Fruit fly (Drosophila melanogaster): ENCODE results near the gene fz2.
A peak's percentile ranks its signal among the peaks of the same experiment; 100 is the strongest.

The fz2 gene

DNA sequence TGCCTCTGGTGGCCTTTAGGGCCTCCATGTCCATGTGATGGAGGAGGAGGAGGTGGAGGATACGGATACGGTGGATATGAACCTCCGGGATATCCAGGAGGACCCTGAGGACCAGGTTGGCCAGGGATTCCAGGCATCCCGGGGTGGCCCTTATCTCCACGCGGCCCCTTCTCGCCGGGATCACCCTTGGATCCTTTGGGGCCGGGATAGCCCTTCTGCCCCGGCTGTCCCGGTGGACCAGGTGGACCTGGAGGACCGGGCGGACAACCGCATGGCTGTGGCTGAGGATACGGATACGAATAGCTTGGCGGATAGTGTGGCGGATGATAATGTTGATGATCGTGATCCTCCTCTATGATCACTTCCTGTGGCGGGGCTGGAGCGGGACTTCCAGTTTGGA lies 45.1 kb upstream of the fz2 start:
- no peak for TF ChIP-seq ftz-f1 (GFP tag; optimal IDR thresholded peaks at IDR 0.05)
- no peak for TF ChIP-seq oc (tag; optimal IDR thresholded peaks at IDR 0.05)
- TF ChIP-seq lola (GFP tag; optimal IDR thresholded peaks at IDR 0.05) = no peak
- 0 out of 2 replicates have a peak, but pooled peaks have one; percentile 23 for TF ChIP-seq CG32532 (GFP tag; IDR thresholded peaks at IDR 0.05)
- no peak for TF ChIP-seq CG12744 (GFP tag; optimal IDR thresholded peaks at IDR 0.05)
- no peak for TF ChIP-seq MTF-1 (GFP tag; optimal IDR thresholded peaks at IDR 0.05; ENCODE audit: borderline replicate concordance)
- no peak for TF ChIP-seq CG11504 (tag; optimal IDR thresholded peaks at IDR 0.05)
- peak; percentile 57 for TF ChIP-seq Hr39 (optimal IDR thresholded peaks at IDR 0.05)
- no peak for TF ChIP-seq Scr (GFP tag; IDR thresholded peaks at IDR 0.05; ENCODE audit: partially characterized antibody)
- TF ChIP-seq D19B (GFP tag; optimal IDR thresholded peaks at IDR 0.05) = no peak
- no peak for TF ChIP-seq CG7987 (GFP tag; optimal IDR thresholded peaks at IDR 0.05)
- TF ChIP-seq CG8944 (GFP tag; optimal IDR thresholded peaks at IDR 0.05) = no peak
- no peak for TF ChIP-seq Oli (tag; optimal IDR thresholded peaks at IDR 0.05)
- no peak for TF ChIP-seq pho (GFP tag; optimal IDR thresholded peaks at IDR 0.05)
- no peak for TF ChIP-seq Sox102F (GFP tag; optimal IDR thresholded peaks at IDR 0.05)
- TF ChIP-seq CG3726 (GFP tag; IDR thresholded peaks at IDR 0.05) = peak; percentile 49; the same call in 1 of the 3 replicates
- no peak for TF ChIP-seq HmgZ (tag; optimal IDR thresholded peaks at IDR 0.05)
- no peak for TF ChIP-seq CG17361 (GFP tag; IDR thresholded peaks at IDR 0.05)
- TF ChIP-seq croc (GFP tag; conservative IDR thresholded peaks at IDR 0.05) = no peak
- TF ChIP-seq rib (GFP tag; IDR thresholded peaks at IDR 0.05) = no peak
- TF ChIP-seq CG13123 (GFP tag; optimal IDR thresholded peaks at IDR 0.05) = no peak
- no peak for TF ChIP-seq unpg (GFP tag; optimal IDR thresholded peaks at IDR 0.05)

dm6 chr3L:19275491-19275890 lies 40.3 kb upstream of the fz2 start, which contains the start of gene CG14086:
TSS of gene CG14086 (plus strand) at chr3L:19275791.
- TF ChIP-seq CG17802 (tag; optimal IDR thresholded peaks at IDR 0.05) = no peak
- TF ChIP-seq scrt (GFP tag; optimal IDR thresholded peaks at IDR 0.05) = no peak
- TF ChIP-seq CG15269 (tag; optimal IDR thresholded peaks at IDR 0.05) = no peak
- no peak for TF ChIP-seq CG14710 (tag; optimal IDR thresholded peaks at IDR 0.05)
- no peak for TF ChIP-seq MBD-R2 (GFP tag; IDR thresholded peaks at IDR 0.05)
- TF ChIP-seq CG12104 (GFP tag; optimal IDR thresholded peaks at IDR 0.05) = no peak
- TF ChIP-seq CG10321 (GFP tag; IDR thresholded peaks at IDR 0.05) = no peak
- no peak for TF ChIP-seq Dfd (GFP tag; optimal IDR thresholded peaks at IDR 0.05)
- TF ChIP-seq Neu2 (GFP tag; optimal IDR thresholded peaks at IDR 0.05; ENCODE audit: borderline replicate concordance) = no peak
- TF ChIP-seq Hr78 (GFP tag; optimal IDR thresholded peaks at IDR 0.05) = no peak
- TF ChIP-seq Awh (GFP tag; IDR thresholded peaks at IDR 0.05) = no peak
- TF ChIP-seq Sin3A (optimal IDR thresholded peaks at IDR 0.05) = no peak
- TF ChIP-seq CG3847 (GFP tag; IDR thresholded peaks at IDR 0.05) = no peak
- no peak for TF ChIP-seq CHES-1-like (GFP tag; optimal IDR thresholded peaks at IDR 0.05)
- TF ChIP-seq jing (GFP tag; optimal IDR thresholded peaks at IDR 0.05) = no peak

- TF ChIP-seq Aef1 (GFP tag; IDR thresholded peaks at IDR 0.05) (no peak), ranshi (GFP tag; IDR thresholded peaks at IDR 0.05) (no peak), CG32532 (GFP tag; IDR thresholded peaks at IDR 0.05) (no peak), CG31441 (GFP tag; IDR thresholded peaks at IDR 0.05) (no peak), CG4707 (GFP tag; optimal IDR thresholded peaks at IDR 0.05) (no peak), Dref (GFP tag; IDR thresholded peaks at IDR 0.05) (no peak), psq (GFP tag; optimal IDR thresholded peaks at IDR 0.05) (no peak), CG17186 (GFP tag; optimal IDR thresholded peaks at IDR 0.05) (no peak), CG1603 (tag; optimal IDR thresholded peaks at IDR 0.05) (no peak), Sox100B (GFP tag; optimal IDR thresholded peaks at IDR 0.05) (no peak), mam (GFP tag; optimal IDR thresholded peaks at IDR 0.05) (no peak), Lim3 (GFP tag; IDR thresholded peaks at IDR 0.05) (no peak), ci (GFP tag; IDR thresholded peaks at IDR 0.05) (no peak), onecut (GFP tag; IDR thresholded peaks at IDR 0.05) (no peak)
Measured at dm6 chr3L:19270542-19270941, 35.4 kb upstream of the fz2 start, which contains the start of gene CG14088. TSS of gene CG14088 (minus strand) at chr3L:19270642.
